Fruit fly (Drosophila melanogaster) whole organism, prepupa: Measurements from ENCODE around the gene TwdlG.

Experiments
- CG10631 ChIP-seq: fragments of 200-800 bp; sonication (Bioruptor generic); optimal IDR thresholded peaks from 2 replicates; lab custom pipeline; 2016; ENCODE audit warnings: missing biosample characterization, missing genetic modification characterization
- CG10669 ChIP-seq: fragments of 200-800 bp; sonication (Bioruptor generic); optimal IDR thresholded peaks from 3 replicates; lab custom pipeline; 2018; ENCODE audit warnings: missing biosample characterization, mild to moderate bottlenecking, missing genetic modification characterization, moderate library complexity
- CG11902 ChIP-seq: fragments of 200-800 bp; sonication (Bioruptor generic); optimal IDR thresholded peaks from 3 replicates; lab custom pipeline; 2016; ENCODE audit warnings: missing biosample characterization, missing genetic modification characterization
- CG15336 ChIP-seq: fragments of 200-800 bp; sonication (Bioruptor generic); IDR thresholded peaks from 2 replicates; pipeline ENCODE4 v1.3.6; 2022; ENCODE audit warnings: missing biosample characterization, missing genetic modification characterization
- CG1621 ChIP-seq: fragments of 200-800 bp; sonication (Bioruptor generic); optimal IDR thresholded peaks from 3 replicates; lab custom pipeline; 2018; ENCODE audit warnings: missing biosample characterization, mild to moderate bottlenecking, missing genetic modification characterization
- CG3032 ChIP-seq: fragments of 200-800 bp; optimal IDR thresholded peaks from 2 replicates; lab custom pipeline; 2019; ENCODE audit warnings: missing biosample characterization, mild to moderate bottlenecking, missing genetic modification characterization, moderate library complexity
- CG31627 ChIP-seq: fragments of 200-800 bp; sonication (Bioruptor generic); optimal IDR thresholded peaks from 3 replicates; lab custom pipeline; 2016; ENCODE audit warnings: missing biosample characterization, missing genetic modification characterization
- CG32006 ChIP-seq: fragments of 200-800 bp; sonication (Bioruptor generic); optimal IDR thresholded peaks from 3 replicates; lab custom pipeline; 2017; ENCODE audit warnings: missing biosample characterization, mild to moderate bottlenecking, missing genetic modification characterization
- CG34406 ChIP-seq: fragments of 200-800 bp; sonication (Bioruptor generic); optimal IDR thresholded peaks from 3 replicates; lab custom pipeline; 2016; ENCODE audit warnings: missing biosample characterization, missing genetic modification characterization
- CG6163 ChIP-seq: fragments of 200-800 bp; sonication (Bioruptor generic); IDR thresholded peaks from 3 replicates; pipeline ENCODE4 v1.3.6; 2022; ENCODE audit warnings: missing biosample characterization, missing genetic modification characterization
- CG6276 ChIP-seq: fragments of 200-800 bp; sonication (Bioruptor generic); optimal IDR thresholded peaks from 2 replicates; lab custom pipeline; 2017; ENCODE audit warnings: missing biosample characterization, mild to moderate bottlenecking, missing genetic modification characterization
- CG6854 ChIP-seq: fragments of 200-800 bp; sonication (Bioruptor generic); optimal IDR thresholded peaks from 2 replicates; lab custom pipeline; 2017; ENCODE audit warnings: missing biosample characterization, mild to moderate bottlenecking, missing genetic modification characterization
- CG7368 ChIP-seq: fragments of 200-800 bp; sonication (Bioruptor generic); optimal IDR thresholded peaks from 3 replicates; lab custom pipeline; 2016; ENCODE audit warnings: missing biosample characterization, missing genetic modification characterization
- CG8319 ChIP-seq: fragments of 200-800 bp; sonication (Bioruptor generic); optimal IDR thresholded peaks from 3 replicates; lab custom pipeline; 2016; ENCODE audit warnings: missing biosample characterization, missing genetic modification characterization
- CG8632 ChIP-seq: fragments of 200-800 bp; sonication (Bioruptor generic); optimal IDR thresholded peaks from 3 replicates; lab custom pipeline; 2016; ENCODE audit warnings: missing biosample characterization, missing genetic modification characterization
- CG9139 ChIP-seq: fragments of 200-800 bp; sonication (Bioruptor generic); optimal IDR thresholded peaks from 3 replicates; lab custom pipeline; 2017; ENCODE audit warnings: missing biosample characterization, mild to moderate bottlenecking, missing genetic modification characterization
- Eip75B ChIP-seq: fragments of 200-800 bp; sonication (Bioruptor generic); optimal IDR thresholded peaks from 3 replicates; lab custom pipeline; 2016; ENCODE audit warnings: missing biosample characterization, missing genetic modification characterization
- Eip78C ChIP-seq: fragments of 200-800 bp; sonication (Bioruptor generic); peaks from one replicate; lab custom pipeline; 2016; ENCODE audit warnings: missing biosample characterization, missing genetic modification characterization
- Gug ChIP-seq: fragments of 200-800 bp; sonication (Bioruptor generic); IDR thresholded peaks from 2 replicates; pipeline ENCODE4 v1.3.6; 2022; ENCODE audit warnings: missing biosample characterization, missing genetic modification characterization
- Smox ChIP-seq: fragments of 200-800 bp; sonication (Bioruptor generic); optimal IDR thresholded peaks from 3 replicates; lab custom pipeline; 2016; ENCODE audit warnings: missing biosample characterization, missing genetic modification characterization
- Sox102F ChIP-seq: fragments of 200-800 bp; sonication (Bioruptor generic); optimal IDR thresholded peaks from 2 replicates; lab custom pipeline; 2016; ENCODE audit warnings: missing biosample characterization, mild to moderate bottlenecking, missing genetic modification characterization
- Sox14 ChIP-seq: fragments of 200-800 bp; sonication (Bioruptor generic); optimal IDR thresholded peaks from 3 replicates; lab custom pipeline; 2016; ENCODE audit warnings: missing biosample characterization, missing genetic modification characterization
- achi ChIP-seq: fragments of 200-800 bp; sonication (Bioruptor generic); optimal IDR thresholded peaks from 3 replicates; lab custom pipeline; 2016; ENCODE audit warnings: missing biosample characterization, missing genetic modification characterization
- acj6 ChIP-seq: fragments of 200-800 bp; sonication (Bioruptor generic); optimal IDR thresholded peaks from 3 replicates; lab custom pipeline; 2016; ENCODE audit warnings: missing biosample characterization, missing genetic modification characterization
- cyc ChIP-seq: fragments of 200-800 bp; sonication (Bioruptor generic); optimal IDR thresholded peaks from 3 replicates; lab custom pipeline; 2016; ENCODE audit warnings: missing biosample characterization, missing genetic modification characterization
- dsx ChIP-seq: fragments of 200-800 bp; optimal IDR thresholded peaks from 3 replicates; lab custom pipeline; 2019; ENCODE audit warnings: missing biosample characterization, mild to moderate bottlenecking, missing genetic modification characterization, moderate library complexity; ENCODE audit not compliant: poor library complexity, severe bottlenecking
- esn ChIP-seq: fragments of 200-800 bp; sonication (Bioruptor generic); optimal IDR thresholded peaks from 2 replicates; lab custom pipeline; 2016; ENCODE audit warnings: missing biosample characterization, mild to moderate bottlenecking, missing genetic modification characterization, moderate library complexity
- fd85E ChIP-seq: fragments of 200-800 bp; sonication (Bioruptor generic); optimal IDR thresholded peaks from 3 replicates; lab custom pipeline; 2016; ENCODE audit warnings: missing biosample characterization, missing genetic modification characterization
- fkh ChIP-seq: fragments of 200-800 bp; sonication (Bioruptor generic); optimal IDR thresholded peaks from 3 replicates; lab custom pipeline; 2017; ENCODE audit warnings: missing biosample characterization, mild to moderate bottlenecking, missing genetic modification characterization, moderate library complexity
- lz ChIP-seq: fragments of 200-800 bp; sonication (Bioruptor generic); optimal IDR thresholded peaks from 3 replicates; lab custom pipeline; 2016; ENCODE audit warnings: missing biosample characterization, missing genetic modification characterization
- net ChIP-seq: fragments of 200-800 bp; sonication (Bioruptor generic); optimal IDR thresholded peaks from 3 replicates; lab custom pipeline; 2016; ENCODE audit warnings: missing biosample characterization, missing genetic modification characterization
- pdm3 ChIP-seq: fragments of 200-800 bp; sonication (Bioruptor generic); optimal IDR thresholded peaks from 3 replicates; lab custom pipeline; 2016; ENCODE audit warnings: missing biosample characterization, missing genetic modification characterization
- salr ChIP-seq, 2 experiments: fragments of 200-800 bp; sonication (Bioruptor generic); optimal IDR thresholded peaks; 3 replicates each; lab custom pipeline; 2016 to 2018; ENCODE audit warnings: missing biosample characterization in 2 of 2, missing genetic modification characterization in 2 of 2, mild to moderate bottlenecking in 1 of 2
- spab ChIP-seq: fragments of 200-800 bp; sonication (Bioruptor generic); optimal IDR thresholded peaks from 2 replicates; lab custom pipeline; 2017; ENCODE audit warnings: missing biosample characterization, mild to moderate bottlenecking, missing genetic modification characterization, missing genetic modification reagents
- ss ChIP-seq, 2 experiments: fragments of 200-800 bp; sonication (Bioruptor generic); optimal IDR thresholded peaks; 2 replicates in 1 of 2; 3 replicates in 1 of 2; lab custom pipeline; 2017 to 2018; ENCODE audit warnings: mild to moderate bottlenecking in 2 of 2, missing biosample characterization in 2 of 2, missing genetic modification characterization in 2 of 2, moderate library complexity in 1 of 2
- svp ChIP-seq: fragments of 200-800 bp; sonication (Bioruptor generic); peaks from one replicate; lab custom pipeline; 2016; ENCODE audit warnings: missing biosample characterization, missing genetic modification characterization
- topi ChIP-seq: fragments of 200-800 bp; sonication (Bioruptor generic); optimal IDR thresholded peaks from 3 replicates; lab custom pipeline; 2016; ENCODE audit warnings: missing biosample characterization, missing genetic modification characterization

Gene TwdlG

DNA sequence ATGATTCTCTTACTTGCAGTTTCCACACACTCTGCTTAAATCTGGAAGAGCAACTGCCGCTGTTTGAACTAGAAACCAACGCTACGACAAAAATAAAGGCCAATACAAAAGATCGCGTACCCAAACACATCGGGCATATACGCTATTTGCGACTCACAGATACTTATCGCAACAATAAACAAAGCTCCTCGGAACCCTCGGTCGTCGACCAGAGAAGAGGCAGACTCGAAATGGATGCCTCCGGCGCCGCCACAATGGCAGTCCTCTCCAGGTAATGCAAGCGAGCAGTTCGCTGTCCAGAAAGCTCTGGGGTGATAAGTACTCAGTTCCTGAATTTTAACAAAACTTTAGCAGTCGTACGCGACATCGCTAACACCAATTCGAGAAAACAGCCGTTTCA is 14.6 kb downstream of the TwdlG start (continued):
- TF ChIP-seq CG8319 (GFP tag; lab: Kevin White, UChicago) (no peak), CG11902 (GFP tag; lab: Kevin White, UChicago) (no peak), CG10669 (GFP tag; lab: Kevin White, UChicago) (no peak), CG3032 (no peak), Sox102F (GFP tag; lab: Kevin White, UChicago) (no peak), CG9139 (GFP tag; lab: Kevin White, UChicago) (peak; percentile 45), CG8632 (GFP tag; lab: Kevin White, UChicago) (no peak), CG15336 (GFP tag; lab: Robert Waterston, UW) (no peak), CG1621 (tag; lab: Kevin White, UChicago) (peak; percentile 41), ss (GFP tag; optimal IDR thresholded peaks at IDR 0.05; lab: Kevin White, UChicago) (peak in 1 of 2 experiments; percentile 33), lz (GFP tag; lab: Kevin White, UChicago) (no peak), acj6 (no peak), esn (GFP tag; lab: Kevin White, UChicago) (peak; percentile 25)

DNA sequence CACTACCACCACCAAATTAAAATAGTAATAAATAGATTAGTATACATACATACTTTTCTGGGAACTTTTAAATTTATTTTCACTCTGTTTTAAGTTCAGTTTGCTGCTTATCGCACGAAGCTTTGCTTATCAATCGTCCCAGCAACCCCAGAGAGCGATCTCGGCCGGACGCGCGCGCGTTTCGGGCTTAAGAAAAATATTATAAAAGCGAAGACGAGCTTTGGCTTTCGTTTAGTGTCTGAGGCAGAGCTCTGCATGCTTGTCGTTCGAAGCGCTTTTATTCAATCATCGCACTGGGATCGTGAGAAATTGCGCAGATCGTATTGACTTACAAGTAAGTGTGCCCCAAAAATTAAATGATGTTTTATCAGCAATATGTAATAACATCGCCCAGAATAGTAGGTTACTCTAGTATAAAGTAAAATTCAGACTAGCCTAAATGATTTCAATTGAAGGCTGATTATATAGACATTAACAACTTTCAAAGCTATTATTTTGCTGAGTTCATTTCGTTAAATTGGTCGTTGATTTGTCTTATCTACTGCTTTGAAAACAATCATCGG is 16.1 kb downstream of the TwdlG start, which contains the start of gene Gel:
TSS of gene Gel (plus strand) at position 227 of the 563 bp plus-strand sequence.
- no peak for TF ChIP-seq cyc (GFP tag; lab: Kevin White, UChicago)
- TF ChIP-seq CG8632 (GFP tag; lab: Kevin White, UChicago), result no peak
- no peak for TF ChIP-seq fd85E
- no peak for TF ChIP-seq Gug
- no peak for TF ChIP-seq CG6276 (GFP tag; lab: Kevin White, UChicago)
- TF ChIP-seq CG7368 (GFP tag; lab: Kevin White, UChicago), result no peak
- no peak for TF ChIP-seq Smox
- no peak for TF ChIP-seq fkh (GFP tag; lab: Kevin White, UChicago)
- no peak for TF ChIP-seq CG6163
- no peak for TF ChIP-seq CG32006 (GFP tag; lab: Kevin White, UChicago)
- TF ChIP-seq Eip78C (GFP tag; lab: Kevin White, UChicago), result peak; percentile 44
- no peak for TF ChIP-seq Eip75B (GFP tag; lab: Kevin White, UChicago)
- TF ChIP-seq CG31627 (GFP tag; lab: Kevin White, UChicago), result no peak
- TF ChIP-seq svp, result peak; percentile 90
- no peak for TF ChIP-seq Sox14 (GFP tag; lab: Kevin White, UChicago)
- TF ChIP-seq pdm3 (GFP tag; lab: Kevin White, UChicago), result no peak
- no peak for TF ChIP-seq esn (GFP tag; lab: Kevin White, UChicago)

DNA sequence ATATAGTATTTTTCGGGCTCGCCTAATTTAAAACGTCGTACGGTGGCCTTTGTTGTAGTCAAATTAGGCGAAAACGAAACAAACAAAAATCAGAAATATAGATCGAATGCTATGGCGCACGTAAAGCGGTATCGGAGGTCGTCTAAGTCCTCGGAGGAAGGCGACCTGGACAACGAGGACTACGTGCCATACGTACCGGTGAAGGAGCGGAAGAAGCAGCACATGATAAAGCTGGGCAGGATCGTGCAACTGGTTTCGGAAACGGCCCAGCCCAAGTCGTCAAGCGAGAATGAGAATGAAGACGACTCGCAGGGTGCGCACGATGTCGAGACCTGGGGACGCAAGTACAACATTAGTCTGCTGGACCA is 18.1 kb downstream of the TwdlG start, which contains the start of gene abs:
TSS of gene abs (plus strand) at position 30 of the 368 bp plus-strand sequence.
- TF ChIP-seq CG10631 (GFP tag; lab: Kevin White, UChicago), result no peak
- no peak for TF ChIP-seq CG8632 (GFP tag; lab: Kevin White, UChicago)
- no peak for TF ChIP-seq net
- no peak for TF ChIP-seq topi (GFP tag; lab: Kevin White, UChicago)
- TF ChIP-seq CG34406, result no peak
- no peak for TF ChIP-seq dsx (GFP tag; lab: Kevin White, UChicago)
- TF ChIP-seq salr (GFP tag; optimal IDR thresholded peaks at IDR 0.05; lab: Kevin White, UChicago), result no peak
- TF ChIP-seq achi (GFP tag; lab: Kevin White, UChicago), result no peak
- no peak for TF ChIP-seq spab (GFP tag; lab: Kevin White, UChicago)
- TF ChIP-seq esn (GFP tag; lab: Kevin White, UChicago), result no peak
- TF ChIP-seq ss (GFP tag; optimal IDR thresholded peaks at IDR 0.05; lab: Kevin White, UChicago), result no peak
- no peak for TF ChIP-seq cyc (GFP tag; lab: Kevin White, UChicago)
- TF ChIP-seq CG6854 (GFP tag; lab: Kevin White, UChicago), result no peak
